Worm (Caenorhabditis elegans) whole organism, young adult: ENCODE measurements around the gene F44D12.6.

Experiments
- C06A6.2 ChIP-seq: fragments of 200-800 bp; sonication (Bioruptor generic); conservative IDR thresholded peaks from 2 replicates; pipeline ENCODE4 v1.3.6; 2022; ENCODE audit warnings: missing genetic modification characterization, missing compliant biosample characterization
- F22D6.2 ChIP-seq: sonication (generic microtip); optimal IDR thresholded peaks from 2 replicates; lab custom pipeline; 2016; ENCODE audit warnings: mild to moderate bottlenecking, missing genetic modification characterization, missing compliant biosample characterization
- F57A8.1 ChIP-seq: fragments of 200-800 bp; sonication (Bioruptor generic); optimal IDR thresholded peaks from 2 replicates; lab custom pipeline; 2018; ENCODE audit warnings: mild to moderate bottlenecking, missing genetic modification characterization, moderate library complexity, missing compliant biosample characterization
- F57C9.4 ChIP-seq: sonication (generic microtip); optimal IDR thresholded peaks from 2 replicates; lab custom pipeline; 2017; ENCODE audit warnings: mild to moderate bottlenecking, missing genetic modification characterization, missing compliant biosample characterization
- K12H6.12 ChIP-seq: fragments of 200-800 bp; sonication (Bioruptor generic); optimal IDR thresholded peaks from 2 replicates; lab custom pipeline; 2018; ENCODE audit warnings: mild to moderate bottlenecking, missing genetic modification characterization, missing compliant biosample characterization
- T26A5.8 ChIP-seq: sonication (generic microtip); optimal IDR thresholded peaks from 2 replicates; lab custom pipeline; 2016; ENCODE audit warnings: missing genetic modification characterization, missing compliant biosample characterization
- Y53G8AR.9 ChIP-seq: fragments of 200-800 bp; sonication (Bioruptor generic); conservative IDR thresholded peaks from 2 replicates; pipeline ENCODE4 v1.3.6; 2022; ENCODE audit warnings: missing genetic modification reagents, missing genetic modification characterization, missing compliant biosample characterization
- Y56A3A.18 ChIP-seq: fragments of 200-800 bp; sonication (Bioruptor generic); IDR thresholded peaks from 2 replicates; pipeline ENCODE4 v1.3.6; 2022; ENCODE audit warnings: missing genetic modification reagents, missing genetic modification characterization, missing compliant biosample characterization
- akir-1 ChIP-seq: fragments of 200-800 bp; sonication (Bioruptor generic); optimal IDR thresholded peaks from 2 replicates; lab custom pipeline; 2018; ENCODE audit warnings: mild to moderate bottlenecking, missing genetic modification characterization, moderate library complexity, missing compliant biosample characterization
- aptf-2 ChIP-seq: fragments of 200-800 bp; sonication (Bioruptor generic); conservative IDR thresholded peaks from 2 replicates; pipeline ENCODE4 v1.3.6; 2022; ENCODE audit warnings: missing genetic modification reagents, missing genetic modification characterization, missing compliant biosample characterization
- attf-3 ChIP-seq: fragments of 200-800 bp; sonication (Bioruptor generic); conservative IDR thresholded peaks from 2 replicates; pipeline ENCODE4 v1.3.6; 2022; ENCODE audit warnings: missing genetic modification reagents, missing genetic modification characterization, missing compliant biosample characterization
- bed-2 ChIP-seq: fragments of 200-800 bp; sonication (Bioruptor generic); IDR thresholded peaks from 2 replicates; pipeline ENCODE4 v1.3.6; 2022; ENCODE audit warnings: missing genetic modification reagents, missing genetic modification characterization, missing compliant biosample characterization
- cebp-1 ChIP-seq, 2 experiments: fragments of 200-800 bp in 1 of 2; sonication (Bioruptor generic) in 1 of 2; sonication (generic microtip) in 1 of 2; IDR thresholded peaks in 1 of 2; optimal IDR thresholded peaks in 1 of 2; 2 replicates each; pipeline versions ENCODE4 v1.3.6 to Lab custom; 2017 to 2022; ENCODE audit warnings: missing compliant biosample characterization in 2 of 2, missing genetic modification characterization in 2 of 2, mild to moderate bottlenecking in 1 of 2, missing genetic modification reagents in 1 of 2, moderate library complexity in 1 of 2
- cebp-2 ChIP-seq: fragments of 200-800 bp; sonication (Bioruptor generic); IDR thresholded peaks from 2 replicates; pipeline ENCODE4 v1.3.6; 2022; ENCODE audit warnings: missing genetic modification characterization, missing compliant biosample characterization
- ceh-27 ChIP-seq: fragments of 200-800 bp; sonication (Bioruptor generic); optimal IDR thresholded peaks from 2 replicates; lab custom pipeline; 2018; ENCODE audit warnings: mild to moderate bottlenecking, missing genetic modification characterization, moderate library complexity, missing compliant biosample characterization
- dpff-1 ChIP-seq: sonication (generic microtip); optimal IDR thresholded peaks from 2 replicates; lab custom pipeline; 2017; ENCODE audit warnings: mild to moderate bottlenecking, missing genetic modification characterization, missing compliant biosample characterization
- ekl-4 ChIP-seq: fragments of 200-800 bp; sonication (Bioruptor generic); IDR thresholded peaks from 2 replicates; pipeline ENCODE4 v1.3.6; 2022; ENCODE audit warnings: missing genetic modification reagents, missing genetic modification characterization, missing compliant biosample characterization
- fkh-3 ChIP-seq: sonication (generic microtip); optimal IDR thresholded peaks from 2 replicates; lab custom pipeline; 2016; ENCODE audit warnings: mild to moderate bottlenecking, missing genetic modification characterization, missing compliant biosample characterization
- hlh-12 ChIP-seq: sonication (generic microtip); optimal IDR thresholded peaks from 2 replicates; lab custom pipeline; 2016; ENCODE audit warnings: missing genetic modification characterization, missing compliant biosample characterization
- hmg-1.2 ChIP-seq: fragments of 200-800 bp; sonication (Bioruptor generic); IDR thresholded peaks from 2 replicates; pipeline ENCODE4 v1.3.6; 2022; ENCODE audit warnings: missing genetic modification reagents, missing genetic modification characterization, missing compliant biosample characterization
- lag-1 ChIP-seq: fragments of 200-800 bp; sonication (Bioruptor generic); IDR thresholded peaks from 2 replicates; pipeline ENCODE4 v1.3.6; 2022; ENCODE audit warnings: missing genetic modification reagents, missing genetic modification characterization, missing compliant biosample characterization
- lin-26 ChIP-seq: fragments of 200-800 bp; sonication (Bioruptor generic); IDR thresholded peaks from 2 replicates; pipeline ENCODE4 v1.3.6; 2022; ENCODE audit warnings: missing genetic modification reagents, missing genetic modification characterization, missing compliant biosample characterization
- lin-35 ChIP-seq, 3 experiments: fragments of 150-350 bp in 2 of 3; sonication (generic microtip) in 1 of 3; optimal IDR thresholded peaks; 2 replicates each; lab custom pipeline; 2014 to 2018; ENCODE audit warnings: missing biosample characterization in 3 of 3, missing genetic modification characterization in 3 of 3, missing genetic modification reagents in 3 of 3
- lin-40 ChIP-seq: sonication (generic microtip); optimal IDR thresholded peaks from 2 replicates; lab custom pipeline; 2016; ENCODE audit warnings: missing genetic modification characterization, mild to moderate bottlenecking, missing compliant biosample characterization, missing genotype, missing genetic modification reagents
- lsl-1 ChIP-seq: fragments of 200-800 bp; sonication (Bioruptor generic); optimal IDR thresholded peaks from 2 replicates; lab custom pipeline; 2018; ENCODE audit warnings: mild to moderate bottlenecking, missing genetic modification characterization, moderate library complexity, missing compliant biosample characterization
- madf-3 ChIP-seq: fragments of 200-800 bp; sonication (Bioruptor generic); IDR thresholded peaks from 2 replicates; pipeline ENCODE4 v1.3.6; 2022; ENCODE audit warnings: missing genetic modification reagents, missing genetic modification characterization, missing compliant biosample characterization
- madf-8 ChIP-seq: fragments of 200-800 bp; sonication (Bioruptor generic); conservative IDR thresholded peaks from 2 replicates; pipeline ENCODE4 v1.3.6; 2022; ENCODE audit warnings: missing genetic modification reagents, missing genetic modification characterization, missing compliant biosample characterization
- mes-4 ChIP-seq: sonication (generic microtip); optimal IDR thresholded peaks from 2 replicates; lab custom pipeline; 2016; ENCODE audit warnings: missing genotype, missing genetic modification characterization, missing compliant biosample characterization
- mxl-1 ChIP-seq: sonication (generic microtip); optimal IDR thresholded peaks from 2 replicates; lab custom pipeline; 2016; ENCODE audit warnings: missing genetic modification characterization, missing compliant biosample characterization
- nfyb-1 ChIP-seq: fragments of 200-800 bp; sonication (Bioruptor generic); IDR thresholded peaks from 2 replicates; pipeline ENCODE4 v1.3.6; 2022; ENCODE audit warnings: missing genetic modification reagents, missing genetic modification characterization, missing compliant biosample characterization
- nhr-90 ChIP-seq: sonication (generic microtip); optimal IDR thresholded peaks from 2 replicates; lab custom pipeline; 2016; ENCODE audit warnings: missing genotype, mild to moderate bottlenecking, missing genetic modification characterization, missing compliant biosample characterization
- snpc-1.1 ChIP-seq: sonication (generic microtip); optimal IDR thresholded peaks from 2 replicates; lab custom pipeline; 2017; ENCODE audit warnings: missing genetic modification characterization, mild to moderate bottlenecking, missing compliant biosample characterization, antibody characterized with exemption, moderate library complexity, missing genotype, missing genetic modification reagents; ENCODE audit not compliant: insufficient read depth
- snpc-3.4 ChIP-seq: sonication (generic microtip); optimal IDR thresholded peaks from 2 replicates; lab custom pipeline; 2017; ENCODE audit warnings: missing genetic modification characterization, mild to moderate bottlenecking, missing compliant biosample characterization, antibody characterized with exemption, moderate library complexity, missing genotype, missing genetic modification reagents
- tbp1 ChIP-seq: fragments of 200-800 bp; sonication (Bioruptor generic); optimal IDR thresholded peaks from 2 replicates; lab custom pipeline; 2018; ENCODE audit warnings: mild to moderate bottlenecking, missing genetic modification characterization, missing compliant biosample characterization
- unc-130 ChIP-seq: sonication (generic microtip); optimal IDR thresholded peaks from 2 replicates; lab custom pipeline; 2016; ENCODE audit warnings: missing genetic modification reagents, missing genetic modification characterization, missing compliant biosample characterization
- ztf-18 ChIP-seq: sonication (generic microtip); optimal IDR thresholded peaks from 2 replicates; lab custom pipeline; 2016; ENCODE audit warnings: missing genotype, mild to moderate bottlenecking, missing genetic modification characterization, missing compliant biosample characterization
- ztf-26 ChIP-seq: sonication (generic microtip); optimal IDR thresholded peaks from 2 replicates; lab custom pipeline; 2017; ENCODE audit warnings: missing genetic modification characterization, missing compliant biosample characterization

F44D12.6 gene

ce11 chrIV:10017633-10018032, 15.5 kb upstream of the F44D12.6 start, which contains the start of gene F44D12.2:
Gene F44D12.2 (minus strand): TSS chrIV:10017733.
- no peak for TF ChIP-seq nhr-90 (tag; lab: Kevin White, UChicago)
- no peak for TF ChIP-seq bed-2 (GFP tag; lab: Robert Waterston, UW)
- TF ChIP-seq mxl-1 (tag; lab: Kevin White, UChicago), result no peak
- no peak for TF ChIP-seq K12H6.12 (tag; lab: Kevin White, UChicago)
- TF ChIP-seq lag-1, result no peak
- TF ChIP-seq hlh-12 (tag; lab: Kevin White, UChicago), result no peak
- TF ChIP-seq aptf-2 (GFP tag; lab: Robert Waterston, UW), result no peak
- TF ChIP-seq dpff-1 (tag; lab: Kevin White, UChicago), result no peak
- TF ChIP-seq ceh-27 (GFP tag; lab: Kevin White, UChicago), result no peak
- TF ChIP-seq F22D6.2, result no peak

- TF ChIP-seq lin-40, result no peak
- TF ChIP-seq F57A8.1 (GFP tag; lab: Kevin White, UChicago), result no peak
- no peak for TF ChIP-seq unc-130 (GFP tag; lab: Kevin White, UChicago)
- TF ChIP-seq lsl-1 (GFP tag; lab: Kevin White, UChicago), result no peak
- no peak for TF ChIP-seq hmg-1.2 (GFP tag; lab: Robert Waterston, UW)
- no peak for TF ChIP-seq nfyb-1 (GFP tag; lab: Robert Waterston, UW)
- TF ChIP-seq cebp-1 (GFP tag; IDR thresholded peaks at IDR 0.05; lab: Robert Waterston, UW), result no peak
- TF ChIP-seq cebp-1 (tag; optimal IDR thresholded peaks at IDR 0.05; lab: Kevin White, UChicago), result no peak
- no peak for TF ChIP-seq tbp1 (GFP tag; lab: Kevin White, UChicago)
- TF ChIP-seq F57C9.4, result no peak
- TF ChIP-seq snpc-3.4 (tag; lab: Kevin White, UChicago), result no peak
- no peak for TF ChIP-seq ztf-26 (tag; lab: Kevin White, UChicago)
- no peak for TF ChIP-seq C06A6.2
- TF ChIP-seq lin-35 (GFP tag; optimal IDR thresholded peaks at IDR 0.05; lab: Kevin White, UChicago), result no peak
- TF ChIP-seq Y53G8AR.9 (GFP tag; lab: Robert Waterston, UW), result no peak
- TF ChIP-seq, all 124 proteins: peak for 0
Measured at ce11 chrIV:10021283-10021682, 11.9 kb upstream of the F44D12.6 start, which contains the start of gene F44D12.19. Gene F44D12.19 (plus strand): TSS chrIV:10021583.

- TF ChIP-seq attf-3 (no peak), snpc-1.1 (tag; lab: Kevin White, UChicago) (no peak), F22D6.2 (no peak), Y53G8AR.9 (GFP tag; lab: Robert Waterston, UW) (no peak), fkh-3 (tag; lab: Kevin White, UChicago) (no peak), lsl-1 (GFP tag; lab: Kevin White, UChicago) (no peak), madf-8 (no peak), ztf-18 (no peak), madf-3 (GFP tag; lab: Robert Waterston, UW) (no peak), F57A8.1 (GFP tag; lab: Kevin White, UChicago) (no peak), cebp-2 (GFP tag; lab: Robert Waterston, UW) (no peak), T26A5.8 (tag; lab: Kevin White, UChicago) (no peak), ekl-4 (GFP tag; lab: Robert Waterston, UW) (no peak), akir-1 (no peak), Y56A3A.18 (no peak), mes-4 (tag; lab: Kevin White, UChicago) (no peak), lin-26 (GFP tag; lab: Robert Waterston, UW) (no peak)
- TF ChIP-seq, all 124 proteins: peak for 0
Measured at ce11 chrIV:10022991-10023390, 10.2 kb upstream of the F44D12.6 start, which contains the start of gene F44D12.8. Gene F44D12.8 (plus strand): TSS chrIV:10023291.
